Fruit fly (Drosophila melanogaster) whole organism, adult: ENCODE measurements around the gene twin.

Source experiments
- CG14711 ChIP-seq: fragments of 200-800 bp; sonication (Bioruptor generic); optimal IDR thresholded peaks from 2 replicates; lab custom pipeline; 2018; ENCODE audit warnings: missing biosample characterization, mild to moderate bottlenecking, missing genetic modification characterization, moderate library complexity
- CG1620 ChIP-seq: fragments of 200-800 bp; sonication (Bioruptor generic); optimal IDR thresholded peaks from 2 replicates; lab custom pipeline; 2016; ENCODE audit warnings: missing biosample characterization, missing genetic modification characterization
- CG7101 ChIP-seq: fragments of 200-800 bp; sonication (Bioruptor generic); optimal IDR thresholded peaks from 2 replicates; lab custom pipeline; 2018; ENCODE audit warnings: missing biosample characterization, mild to moderate bottlenecking, missing genetic modification characterization, moderate library complexity
- Mnt ChIP-seq: fragments of 200-800 bp; sonication (Bioruptor generic); optimal IDR thresholded peaks from 2 replicates; lab custom pipeline; 2016; ENCODE audit warnings: missing biosample characterization, mild to moderate bottlenecking, missing genetic modification characterization
- bab1 ChIP-seq: fragments of 200-800 bp; sonication (Bioruptor generic); optimal IDR thresholded peaks from 3 replicates; lab custom pipeline; 2019; ENCODE audit warnings: missing biosample characterization, mild to moderate bottlenecking, missing genetic modification characterization, moderate library complexity
- cic ChIP-seq: fragments of 200-800 bp; sonication (Bioruptor generic); optimal IDR thresholded peaks from 2 replicates; lab custom pipeline; 2017; ENCODE audit warnings: missing biosample characterization, mild to moderate bottlenecking, missing genetic modification characterization, moderate library complexity
- kay ChIP-seq: fragments of 200-800 bp; sonication (Bioruptor generic); peaks from one replicate; lab custom pipeline; 2016; ENCODE audit warnings: missing biosample characterization, missing genetic modification characterization, borderline replicate concordance
- toe ChIP-seq: fragments of 200-800 bp; sonication (Bioruptor generic); optimal IDR thresholded peaks from 2 replicates; lab custom pipeline; 2016; ENCODE audit warnings: missing biosample characterization, missing genetic modification characterization

DNA sequence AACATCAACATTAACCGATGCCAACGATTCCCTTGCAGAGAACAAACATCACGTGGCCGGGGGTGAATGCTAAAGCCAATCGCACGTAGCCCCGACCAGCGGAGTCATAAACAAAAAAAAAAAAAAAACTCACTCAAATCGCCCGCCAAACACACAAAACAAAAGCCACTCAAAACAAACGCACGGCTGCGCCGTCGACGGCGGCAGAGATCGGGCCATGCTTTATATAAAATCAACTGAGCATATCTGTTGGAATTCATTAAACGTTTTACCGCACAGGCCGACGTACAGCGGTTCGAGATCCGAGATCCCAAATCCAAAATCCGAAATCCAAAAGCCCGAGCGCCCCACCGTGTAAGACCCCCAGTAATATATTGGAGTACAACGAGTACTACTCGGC is 49.4 kb downstream of the twin start, which contains the start of gene CG13606:
- TF ChIP-seq bab1: no peak
- TF ChIP-seq CG7101 (tag; lab: Kevin White, UChicago): no peak
- no peak for TF ChIP-seq CG14711 (tag; lab: Kevin White, UChicago)
- TF ChIP-seq Mnt (GFP tag; lab: Kevin White, UChicago): no peak
- TF ChIP-seq toe (GFP tag; lab: Kevin White, UChicago): no peak
- no peak for TF ChIP-seq cic (GFP tag; lab: Kevin White, UChicago)
- no peak for TF ChIP-seq CG1620 (GFP tag; lab: Kevin White, UChicago)
- TF ChIP-seq kay (GFP tag; lab: Kevin White, UChicago): no peak
